Fruit fly (Drosophila melanogaster) whole organism, embryonic: ENCODE measurements around the gene Mob3.

Source experiments
- Abd-B ChIP-seq: fragments of 200-800 bp; sonication (Bioruptor generic); optimal IDR thresholded peaks from 2 replicates; lab custom pipeline; 2018; ENCODE audit warnings: missing biosample characterization, mild to moderate bottlenecking, missing genetic modification characterization, moderate library complexity
- Bdp1 ChIP-seq: fragments of 200-800 bp; sonication (Bioruptor generic); optimal IDR thresholded peaks from 3 replicates; lab custom pipeline; 2016; ENCODE audit warnings: missing biosample characterization, missing genetic modification characterization
- CG11723 ChIP-seq: fragments of 200-800 bp; sonication (Bioruptor generic); optimal IDR thresholded peaks from 2 replicates; lab custom pipeline; 2017; ENCODE audit warnings: missing biosample characterization, mild to moderate bottlenecking, missing genetic modification characterization
- CG12219 ChIP-seq: fragments of 200-800 bp; sonication (Bioruptor generic); optimal IDR thresholded peaks from 3 replicates; lab custom pipeline; 2018; ENCODE audit warnings: missing biosample characterization, mild to moderate bottlenecking, missing genetic modification characterization
- CG1603 ChIP-seq: fragments of 200-800 bp; sonication (Bioruptor generic); optimal IDR thresholded peaks from 2 replicates; lab custom pipeline; 2019; ENCODE audit warnings: missing biosample characterization, mild to moderate bottlenecking, missing genetic modification characterization, moderate library complexity
- CG17385 ChIP-seq: fragments of 200-800 bp; sonication (Bioruptor generic); optimal IDR thresholded peaks from 3 replicates; lab custom pipeline; 2018; ENCODE audit warnings: missing biosample characterization, mild to moderate bottlenecking, missing genetic modification characterization
- CG18764 ChIP-seq: fragments of 200-800 bp; sonication (Bioruptor generic); optimal IDR thresholded peaks from 3 replicates; lab custom pipeline; 2016; ENCODE audit warnings: missing biosample characterization, missing genetic modification characterization
- CG2129 ChIP-seq: fragments of 200-800 bp; sonication (Bioruptor generic); IDR thresholded peaks from 2 replicates; pipeline ENCODE4 v1.3.6; 2022; ENCODE audit warnings: missing biosample characterization, missing genetic modification characterization; ENCODE audit not compliant: partially characterized antibody
- CG30020 ChIP-seq: fragments of 200-800 bp; optimal IDR thresholded peaks from 2 replicates; lab custom pipeline; 2019; ENCODE audit warnings: missing biosample characterization, mild to moderate bottlenecking, missing genetic modification characterization, moderate library complexity
- CG31388 ChIP-seq: fragments of 200-800 bp; sonication (Bioruptor generic); optimal IDR thresholded peaks from 2 replicates; lab custom pipeline; 2016; ENCODE audit warnings: missing biosample characterization, missing genetic modification characterization
- CG33557 ChIP-seq: fragments of 200-800 bp; sonication (Bioruptor generic); optimal IDR thresholded peaks from 2 replicates; lab custom pipeline; 2019; ENCODE audit warnings: missing biosample characterization, mild to moderate bottlenecking, missing genetic modification characterization, moderate library complexity
- CG34422 ChIP-seq: fragments of 200-800 bp; sonication (Bioruptor generic); IDR thresholded peaks from 3 replicates; pipeline ENCODE4 v1.3.6; 2022; ENCODE audit warnings: missing biosample characterization, missing genetic modification characterization
- CG6791 ChIP-seq: fragments of 200-800 bp; sonication (Bioruptor generic); IDR thresholded peaks from 3 replicates; pipeline ENCODE4 v1.3.6; 2022; ENCODE audit warnings: missing biosample characterization, missing genetic modification characterization; ENCODE audit not compliant: partially characterized antibody
- CG9797 ChIP-seq: fragments of 200-800 bp; sonication (Bioruptor generic); optimal IDR thresholded peaks from 3 replicates; lab custom pipeline; 2018; ENCODE audit warnings: missing biosample characterization, mild to moderate bottlenecking, missing genetic modification characterization
- CG9932 ChIP-seq: fragments of 200-800 bp; sonication (Bioruptor generic); IDR thresholded peaks from 2 replicates; pipeline ENCODE4 v1.3.6; 2022; ENCODE audit warnings: missing biosample characterization, missing genetic modification characterization
- Dad ChIP-seq: fragments of 200-800 bp; sonication (Bioruptor generic); optimal IDR thresholded peaks from 3 replicates; lab custom pipeline; 2016; ENCODE audit warnings: missing biosample characterization, missing genetic modification characterization
- Dp ChIP-seq: fragments of 200-800 bp; sonication (Bioruptor generic); optimal IDR thresholded peaks from 2 replicates; lab custom pipeline; 2018; ENCODE audit warnings: missing biosample characterization, mild to moderate bottlenecking, missing genetic modification characterization, moderate library complexity
- Hand ChIP-seq: fragments of 200-800 bp; sonication (Bioruptor generic); optimal IDR thresholded peaks from 2 replicates; lab custom pipeline; 2017; ENCODE audit warnings: mild to moderate bottlenecking, missing biosample characterization, missing genetic modification reagents, missing genetic modification characterization
- MESR4 ChIP-seq: fragments of 200-800 bp; sonication (Bioruptor generic); optimal IDR thresholded peaks from 2 replicates; lab custom pipeline; 2018; ENCODE audit warnings: missing biosample characterization, mild to moderate bottlenecking, missing genetic modification characterization, moderate library complexity
- Meics ChIP-seq: fragments of 200-800 bp; sonication (Bioruptor generic); optimal IDR thresholded peaks from 2 replicates; lab custom pipeline; 2017; ENCODE audit warnings: missing biosample characterization, mild to moderate bottlenecking, missing genetic modification characterization
- NC2α ChIP-seq: fragments of 200-800 bp; sonication (Bioruptor generic); optimal IDR thresholded peaks from 2 replicates; lab custom pipeline; 2016; ENCODE audit warnings: missing biosample characterization, missing genetic modification characterization
- NfI ChIP-seq: fragments of 200-800 bp; sonication (Bioruptor generic); optimal IDR thresholded peaks from 3 replicates; lab custom pipeline; 2018; ENCODE audit warnings: missing biosample characterization, mild to moderate bottlenecking, missing genetic modification characterization, moderate library complexity
- Scr ChIP-seq: fragments of 200-800 bp; sonication (Bioruptor generic); IDR thresholded peaks from 2 replicates; pipeline ENCODE4 v1.3.6; 2022; ENCODE audit warnings: missing biosample characterization, missing genetic modification characterization; ENCODE audit not compliant: partially characterized antibody
- Trl ChIP-seq, 3 experiments: fragments of >200 bp in 2 of 3; fragments of 200-800 bp in 1 of 3; sonication (Bioruptor generic) in 1 of 3; optimal IDR thresholded peaks; 2 replicates in 1 of 3; 3 replicates in 2 of 3; lab custom pipeline; 2016 to 2017; ENCODE audit warnings: missing biosample characterization in 1 of 3, missing genetic modification characterization in 1 of 3
- btn ChIP-seq: fragments of 200-800 bp; sonication (Bioruptor generic); optimal IDR thresholded peaks from 2 replicates; lab custom pipeline; 2016; ENCODE audit warnings: missing biosample characterization, missing genetic modification characterization
- cg ChIP-seq: fragments of 200-800 bp; sonication (Bioruptor generic); optimal IDR thresholded peaks from 3 replicates; lab custom pipeline; 2019; ENCODE audit warnings: missing biosample characterization, mild to moderate bottlenecking, missing genetic modification characterization, moderate library complexity
- chinmo ChIP-seq: fragments of 200-800 bp; sonication (Bioruptor generic); IDR thresholded peaks from 4 replicates; pipeline ENCODE4 v1.3.6; 2022; ENCODE audit warnings: missing biosample characterization, missing genetic modification characterization; ENCODE audit not compliant: partially characterized antibody
- chm ChIP-seq: fragments of 200-800 bp; sonication (Bioruptor generic); IDR thresholded peaks from 2 replicates; pipeline ENCODE4 v1.3.6; 2022; ENCODE audit warnings: missing biosample characterization, missing genetic modification characterization
- corto ChIP-seq: fragments of 200-800 bp; sonication (Bioruptor generic); optimal IDR thresholded peaks from 2 replicates; lab custom pipeline; 2016; ENCODE audit warnings: missing biosample characterization, mild to moderate bottlenecking, missing genetic modification characterization, moderate library complexity
- dati ChIP-seq: fragments of 200-800 bp; sonication (Bioruptor generic); IDR thresholded peaks from 2 replicates; pipeline ENCODE4 v1.3.6; 2022; ENCODE audit warnings: missing biosample characterization, missing genetic modification characterization
- dmrt99B ChIP-seq: fragments of 200-800 bp; sonication (Bioruptor generic); optimal IDR thresholded peaks from 2 replicates; lab custom pipeline; 2018; ENCODE audit warnings: missing biosample characterization, mild to moderate bottlenecking, missing genetic modification characterization, moderate library complexity
- fu2 ChIP-seq: fragments of 200-800 bp; sonication (Bioruptor generic); optimal IDR thresholded peaks from 2 replicates; lab custom pipeline; 2016; ENCODE audit warnings: missing biosample characterization, missing genetic modification characterization
- gt ChIP-seq: fragments of 200-800 bp; sonication (Bioruptor generic); IDR thresholded peaks from 2 replicates; pipeline ENCODE4 v1.3.6; 2022; ENCODE audit warnings: missing biosample characterization, missing genetic modification characterization
- jing ChIP-seq: fragments of 200-800 bp; sonication (Bioruptor generic); optimal IDR thresholded peaks from 2 replicates; lab custom pipeline; 2018; ENCODE audit warnings: missing biosample characterization, mild to moderate bottlenecking, missing genetic modification characterization
- knrl ChIP-seq: fragments of 200-800 bp; sonication (Bioruptor generic); IDR thresholded peaks from 3 replicates; pipeline ENCODE4 v1.3.6; 2022; ENCODE audit warnings: missing biosample characterization, missing genetic modification characterization; ENCODE audit not compliant: partially characterized antibody
- luna ChIP-seq: fragments of 200-800 bp; sonication (Bioruptor generic); optimal IDR thresholded peaks from 2 replicates; lab custom pipeline; 2016; ENCODE audit warnings: missing biosample characterization, missing genetic modification characterization
- nom ChIP-seq: fragments of 200-800 bp; sonication (Bioruptor generic); optimal IDR thresholded peaks from 2 replicates; lab custom pipeline; 2017; ENCODE audit warnings: missing biosample characterization, missing genetic modification characterization, mild to moderate bottlenecking, moderate library complexity, missing genetic modification reagents
- odd ChIP-seq: fragments of 200-800 bp; sonication (Bioruptor generic); optimal IDR thresholded peaks from 2 replicates; lab custom pipeline; 2017; ENCODE audit warnings: missing biosample characterization, mild to moderate bottlenecking, missing genetic modification characterization
- phol ChIP-seq: fragments of 200-800 bp; sonication (Bioruptor generic); optimal IDR thresholded peaks from 3 replicates; lab custom pipeline; 2018; ENCODE audit warnings: missing biosample characterization, mild to moderate bottlenecking, missing genetic modification characterization, moderate library complexity
- shn ChIP-seq: fragments of 200-800 bp; sonication (Bioruptor generic); optimal IDR thresholded peaks from 3 replicates; lab custom pipeline; 2016; ENCODE audit warnings: missing biosample characterization, missing genetic modification characterization
- sna ChIP-seq: fragments of 200-800 bp; sonication (Bioruptor generic); IDR thresholded peaks from 2 replicates; pipeline ENCODE4 v1.3.6; 2022; ENCODE audit warnings: missing biosample characterization, missing genetic modification characterization; ENCODE audit not compliant: partially characterized antibody
- sob ChIP-seq: fragments of 200-800 bp; sonication (Bioruptor generic); IDR thresholded peaks from 2 replicates; pipeline ENCODE4 v1.3.6; 2022; ENCODE audit warnings: missing biosample characterization, missing genetic modification characterization
- tin ChIP-seq: fragments of 200-800 bp; sonication (Bioruptor generic); optimal IDR thresholded peaks from 3 replicates; lab custom pipeline; 2016; ENCODE audit warnings: missing biosample characterization, missing genetic modification characterization
- tio ChIP-seq: fragments of 200-800 bp; sonication (Bioruptor generic); optimal IDR thresholded peaks from 2 replicates; lab custom pipeline; 2017; ENCODE audit warnings: missing biosample characterization, missing genetic modification characterization, inconsistent platforms
- toy ChIP-seq: fragments of 200-800 bp; sonication (Bioruptor generic); IDR thresholded peaks from 2 replicates; pipeline ENCODE4 v1.3.6; 2022; ENCODE audit warnings: missing biosample characterization, missing genetic modification characterization
- tx ChIP-seq: fragments of 200-800 bp; sonication (Bioruptor generic); optimal IDR thresholded peaks from 2 replicates; lab custom pipeline; 2016; ENCODE audit warnings: missing biosample characterization, missing genetic modification characterization

The Mob3 gene

DNA sequence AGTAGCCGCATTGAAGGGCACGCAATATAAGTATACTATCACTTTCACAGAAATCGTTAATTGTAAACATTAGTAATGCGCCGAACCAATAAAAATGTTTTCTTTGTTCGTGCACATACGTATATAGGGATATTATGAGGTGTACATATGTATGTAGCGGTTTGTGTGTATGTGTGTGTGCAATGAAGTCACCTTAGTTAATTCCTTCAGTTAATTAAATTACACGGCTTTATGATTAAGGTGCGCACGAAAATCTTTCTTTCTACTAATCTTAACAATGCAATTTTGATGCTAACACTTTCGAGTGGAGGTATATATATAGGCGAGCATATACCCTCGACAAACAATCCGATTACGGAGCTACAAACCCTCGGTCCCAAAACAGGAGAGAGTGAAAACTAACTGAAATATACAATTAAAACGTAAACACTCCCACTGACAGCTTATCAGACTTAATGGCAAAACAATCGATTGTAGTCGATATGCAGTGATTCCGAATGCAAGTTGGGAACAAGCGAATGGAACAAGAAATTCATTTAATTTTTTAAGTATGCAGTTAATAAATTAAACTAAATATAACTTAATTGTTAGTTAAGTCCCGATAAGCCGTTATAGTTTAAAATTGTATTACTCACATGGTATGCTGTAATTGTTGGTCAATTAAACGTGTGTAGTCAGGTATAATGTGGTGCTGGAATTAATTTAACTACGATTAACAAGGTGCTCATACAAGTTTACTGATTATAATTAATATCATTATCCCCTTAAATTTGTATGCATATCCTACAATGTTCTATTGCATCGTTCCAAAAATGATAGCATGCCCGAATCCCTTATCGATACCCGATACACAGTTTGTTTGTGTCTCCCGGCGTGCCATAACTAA, 44.4 kb upstream of the Mob3 start, which contains the start of the genes Npc1a and Prosalpha6 (continued):
- TF ChIP-seq Dp (GFP tag; lab: Kevin White, UChicago) (peak; percentile 23), CG17385 (GFP tag; lab: Kevin White, UChicago) (peak; percentile 20), CG9797 (GFP tag; lab: Kevin White, UChicago) (peak; percentile 42), CG33557 (GFP tag; lab: Kevin White, UChicago) (peak; percentile 6), Scr (GFP tag; lab: Robert Waterston, UW) (peak; percentile 69), CG34422 (GFP tag; lab: Robert Waterston, UW) (peak; percentile 34; the same call in 1 of the 3 replicates), chm (GFP tag; lab: Robert Waterston, UW) (0 out of 2 replicates have a peak, but pooled peaks have one; percentile 10), NfI (GFP tag; lab: Kevin White, UChicago) (no peak), knrl (peak; percentile 74), cg (GFP tag; lab: Kevin White, UChicago) (peak; percentile 69), NC2α (GFP tag; lab: Kevin White, UChicago) (peak; percentile 25), tx (GFP tag; lab: Kevin White, UChicago) (no peak), gt (GFP tag; lab: Robert Waterston, UW) (no peak)

DNA sequence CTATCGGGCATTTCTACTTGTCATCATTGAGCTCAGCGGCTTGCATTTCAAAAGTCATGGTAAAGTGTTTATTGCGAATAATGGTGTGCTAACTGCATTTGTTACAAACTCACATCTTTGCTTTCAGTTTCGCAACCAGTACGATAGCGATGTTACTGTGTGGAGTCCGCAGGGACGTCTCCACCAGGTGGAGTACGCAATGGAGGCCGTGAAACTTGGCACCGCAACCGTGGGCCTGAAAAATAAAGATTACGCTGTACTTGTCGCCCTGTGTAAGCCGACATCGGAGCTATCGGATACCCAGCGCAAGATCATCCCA, 43.8 kb upstream of the Mob3 start:
- TF ChIP-seq CG9932 (GFP tag; lab: Robert Waterston, UW) (no peak), odd (GFP tag; lab: Kevin White, UChicago) (no peak), chinmo (GFP tag; lab: Robert Waterston, UW) (0 out of 4 replicates have a peak, but pooled peaks have one; percentile 36), CG30020 (tag; lab: Kevin White, UChicago) (no peak), CG2129 (GFP tag; lab: Robert Waterston, UW) (peak; percentile 15; the same call in 1 of the 2 replicates), CG12219 (GFP tag; lab: Kevin White, UChicago) (no peak), jing (no peak), tio (GFP tag; lab: Kevin White, UChicago) (no peak), sna (GFP tag; lab: Robert Waterston, UW) (0 out of 2 replicates have a peak, but pooled peaks have one; percentile 3), CG18764 (GFP tag; lab: Kevin White, UChicago) (no peak), MESR4 (peak; percentile 58), Dad (GFP tag; lab: Kevin White, UChicago) (no peak), Hand (GFP tag; lab: Kevin White, UChicago) (no peak), fu2 (GFP tag; lab: Kevin White, UChicago) (no peak), phol (tag; lab: Kevin White, UChicago) (no peak), tin (GFP tag; lab: Kevin White, UChicago) (no peak), Bdp1 (GFP tag; lab: Kevin White, UChicago) (no peak), Meics (GFP tag; lab: Kevin White, UChicago) (no peak), dmrt99B (tag; lab: Kevin White, UChicago) (no peak), CG1603 (no peak), dati (GFP tag; lab: Robert Waterston, UW) (no peak), Trl (optimal IDR thresholded peaks at IDR 0.05; lab: Kevin White, UChicago) (no peak), Trl (GFP tag; optimal IDR thresholded peaks at IDR 0.05; lab: Kevin White, UChicago) (no peak), nom (GFP tag; lab: Kevin White, UChicago) (peak; percentile 5), btn (GFP tag; lab: Kevin White, UChicago) (no peak), CG11723 (GFP tag; lab: Kevin White, UChicago) (peak; percentile 55), Abd-B (GFP tag; lab: Kevin White, UChicago) (no peak), CG6791 (GFP tag; lab: Robert Waterston, UW) (no peak), shn (GFP tag; lab: Kevin White, UChicago) (no peak), CG31388 (GFP tag; lab: Kevin White, UChicago) (no peak), CG34422 (GFP tag; lab: Robert Waterston, UW) (0 out of 3 replicates have a peak, but pooled peaks have one; percentile 46), corto (GFP tag; lab: Kevin White, UChicago) (no peak), toy (GFP tag; lab: Robert Waterston, UW) (no peak), luna (GFP tag; lab: Kevin White, UChicago) (no peak), sob (GFP tag; lab: Robert Waterston, UW) (no peak)
